Fruit fly (Drosophila melanogaster): Measurements from ENCODE around the gene CG9588.

The CG9588 gene

DNA sequence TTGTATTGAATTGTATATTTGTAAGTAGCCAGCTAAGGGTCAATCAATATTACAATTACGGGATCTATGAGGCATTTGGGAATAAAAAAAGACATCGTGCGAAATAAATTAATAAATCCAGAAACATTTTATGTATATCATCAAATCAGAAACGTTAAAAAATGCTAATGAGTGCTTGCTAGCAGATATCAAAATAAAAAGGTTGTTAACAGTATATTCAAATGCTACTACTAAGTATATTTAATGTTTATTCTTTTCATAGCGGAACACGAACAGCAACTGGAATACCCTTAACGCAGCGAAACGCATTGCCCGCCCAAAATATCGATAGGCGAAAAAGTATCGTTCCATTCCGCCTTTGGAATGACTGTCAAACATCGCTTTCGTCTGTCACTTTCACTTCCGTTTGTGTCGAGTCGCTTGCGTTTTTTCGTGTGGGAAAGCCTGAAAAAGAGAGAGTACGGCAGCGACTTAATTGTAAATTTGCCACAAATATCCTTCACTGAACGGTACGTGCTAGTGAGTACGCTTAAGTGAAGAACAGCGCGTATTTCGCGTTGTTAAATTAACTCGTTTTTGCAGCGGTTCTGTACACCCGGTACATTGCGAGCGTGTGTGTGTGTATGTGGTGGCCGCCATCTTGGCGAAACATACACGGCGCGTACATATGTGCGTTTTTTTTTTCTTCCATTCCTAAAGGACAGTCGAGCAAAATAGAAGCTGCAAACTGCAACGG lies 15.4 kb downstream of the CG9588 start, which contains the start of gene B52 (continued):
- TF ChIP-seq CG15011 (GFP tag; optimal IDR thresholded peaks at IDR 0.05) = peak; percentile 51
- TF ChIP-seq emc (GFP tag; optimal IDR thresholded peaks at IDR 0.05) = peak; percentile 24
- TF ChIP-seq cg (GFP tag; optimal IDR thresholded peaks at IDR 0.05) = peak; percentile 92
- TF ChIP-seq dan (GFP tag; IDR thresholded peaks at IDR 0.05) = no peak
- TF ChIP-seq HmgZ (tag; optimal IDR thresholded peaks at IDR 0.05) = peak; percentile 61
- peak; percentile 64 for TF ChIP-seq Awh (GFP tag; IDR thresholded peaks at IDR 0.05)
- TF ChIP-seq CG5245 (GFP tag; optimal IDR thresholded peaks at IDR 0.05) = peak; percentile 15
- peak; percentile 34 for TF ChIP-seq fd3F (GFP tag; optimal IDR thresholded peaks at IDR 0.05)
- TF ChIP-seq Bteb2 (GFP tag; optimal IDR thresholded peaks at IDR 0.05) = peak; percentile 42
- TF ChIP-seq D19B (GFP tag; optimal IDR thresholded peaks at IDR 0.05) = peak; percentile 65
- TF ChIP-seq CG5953 (GFP tag; IDR thresholded peaks at IDR 0.05) = no peak
- no peak for TF ChIP-seq CG4360 (GFP tag; IDR thresholded peaks at IDR 0.05)
- no peak for TF ChIP-seq Doc2 (GFP tag; IDR thresholded peaks at IDR 0.05)
- no peak for TF ChIP-seq CG12155 (GFP tag; optimal IDR thresholded peaks at IDR 0.05)
- TF ChIP-seq crp (GFP tag; optimal IDR thresholded peaks at IDR 0.05) = peak in 1 of 2 experiments; percentile 20
- peak; percentile 94 for TF ChIP-seq ci (GFP tag; IDR thresholded peaks at IDR 0.05)
- peak; percentile 17 for TF ChIP-seq jing (GFP tag; optimal IDR thresholded peaks at IDR 0.05)
- no peak for TF ChIP-seq Nf-YC (tag; optimal IDR thresholded peaks at IDR 0.05)
- no peak for TF ChIP-seq CG31388 (GFP tag; optimal IDR thresholded peaks at IDR 0.05)
- no peak for TF ChIP-seq yki (optimal IDR thresholded peaks at IDR 0.05)
- peak; percentile 53 for TF ChIP-seq CG17359 (tag; optimal IDR thresholded peaks at IDR 0.05)
- TF ChIP-seq Mrtf (GFP tag; IDR thresholded peaks at IDR 0.05) = peak; percentile 49; the same call in 1 of the 3 replicates
- peak; percentile 82 for TF ChIP-seq CG4707 (GFP tag; optimal IDR thresholded peaks at IDR 0.05)
- no peak; the same call in none of the 2 replicates for TF ChIP-seq CG14014 (GFP tag; IDR thresholded peaks at IDR 0.05)
- no peak for TF ChIP-seq Poxn (GFP tag; IDR thresholded peaks at IDR 0.05)
- no peak for TF ChIP-seq h (optimal IDR thresholded peaks at IDR 0.05)
- TF ChIP-seq CG15073 (GFP tag; optimal IDR thresholded peaks at IDR 0.05) = no peak
- TF ChIP-seq CG3847 (GFP tag; IDR thresholded peaks at IDR 0.05) = peak; percentile 43; the same call in 1 of the 2 replicates
- TF ChIP-seq ranshi (GFP tag; IDR thresholded peaks at IDR 0.05) = peak; percentile 49; the same call in 1 of the 2 replicates
- TF ChIP-seq Opbp (GFP tag; IDR thresholded peaks at IDR 0.05; ENCODE audit: partially characterized antibody) = peak; percentile 54
- TF ChIP-seq en (GFP tag; optimal IDR thresholded peaks at IDR 0.05) = peak; percentile 57
- TF ChIP-seq B-H2 (GFP tag; optimal IDR thresholded peaks at IDR 0.05) = peak; percentile 61
- TF ChIP-seq CG8089 (GFP tag; optimal IDR thresholded peaks at IDR 0.05) = peak; percentile 27
- peak; percentile 78; the same call in 1 of the 2 replicates for TF ChIP-seq NFAT (GFP tag; IDR thresholded peaks at IDR 0.05)
- TF ChIP-seq CG13123 (GFP tag; optimal IDR thresholded peaks at IDR 0.05) = no peak
- no peak for TF ChIP-seq CG4820 (GFP tag; optimal IDR thresholded peaks at IDR 0.05)
- TF ChIP-seq maf-S (GFP tag; optimal IDR thresholded peaks at IDR 0.05) = peak; percentile 42
- peak; percentile 24; the same call in 1 of the 2 replicates for TF ChIP-seq Adf1 (GFP tag; IDR thresholded peaks at IDR 0.05)
- TF ChIP-seq NfI (GFP tag; optimal IDR thresholded peaks at IDR 0.05) = peak; percentile 82
- no peak for TF ChIP-seq stwl (tag; optimal IDR thresholded peaks at IDR 0.05)
- TF ChIP-seq Side (GFP tag; optimal IDR thresholded peaks at IDR 0.05) = peak; percentile 68
- peak; percentile 87 for TF ChIP-seq sens (GFP tag)
- no peak for TF ChIP-seq bowl (GFP tag; IDR thresholded peaks at IDR 0.05)
- TF ChIP-seq hkb (optimal IDR thresholded peaks at IDR 0.05) = no peak
- TF ChIP-seq hkb (GFP tag; IDR thresholded peaks at IDR 0.05) = peak; percentile 58
- no peak for TF ChIP-seq Lpt (GFP tag; optimal IDR thresholded peaks at IDR 0.05)
- peak; percentile 87 for TF ChIP-seq MTF-1 (GFP tag; optimal IDR thresholded peaks at IDR 0.05; ENCODE audit: borderline replicate concordance)
- no peak for TF ChIP-seq Sry-β (GFP tag; optimal IDR thresholded peaks at IDR 0.05)
- TF ChIP-seq ewg (GFP tag; optimal IDR thresholded peaks at IDR 0.05) = peak; percentile 44
- no peak for TF ChIP-seq CG8924 (tag; optimal IDR thresholded peaks at IDR 0.05)
- TF ChIP-seq p53 (GFP tag; optimal IDR thresholded peaks at IDR 0.05) = peak; percentile 5
